Worm (Caenorhabditis elegans) whole organism, midembryonic: ENCODE data around the gene R02D5.7.

Experiments
- cog-1 ChIP-seq: sonication (generic microtip); optimal IDR thresholded peaks from 2 replicates; lab custom pipeline; 2016; ENCODE audit warnings: missing genetic modification characterization, missing compliant biosample characterization
- flt-1 ChIP-seq: fragments of 200-800 bp; sonication (Bioruptor generic); IDR thresholded peaks from 2 replicates; pipeline ENCODE4 v1.3.6; 2022; ENCODE audit warnings: missing genetic modification characterization, missing compliant biosample characterization
- med-1 ChIP-seq: sonication (generic microtip); optimal IDR thresholded peaks from 2 replicates; lab custom pipeline; 2017; ENCODE audit warnings: missing genetic modification characterization, mild to moderate bottlenecking, missing compliant biosample characterization, antibody characterized with exemption, missing genetic modification reagents; ENCODE audit not compliant: insufficient read depth
- ref-1 ChIP-seq: fragments of 200-800 bp; sonication (Bioruptor generic); conservative IDR thresholded peaks from 2 replicates; pipeline ENCODE4 v1.3.6; 2022; ENCODE audit warnings: missing genetic modification reagents, missing genetic modification characterization, missing compliant biosample characterization
- tab-1 ChIP-seq: fragments of 200-800 bp; sonication (Bioruptor generic); IDR thresholded peaks from 2 replicates; pipeline ENCODE4 v1.3.6; 2022; ENCODE audit warnings: missing genetic modification characterization, missing compliant biosample characterization
- ztf-23 ChIP-seq: fragments of 200-800 bp; sonication (Bioruptor generic); IDR thresholded peaks from 2 replicates; pipeline ENCODE4 v1.3.6; 2022; ENCODE audit warnings: missing genetic modification reagents, missing genetic modification characterization, missing compliant biosample characterization
- ztf-29 ChIP-seq: fragments of 200-800 bp; sonication (Bioruptor generic); IDR thresholded peaks from 2 replicates; pipeline ENCODE4 v1.3.6; 2022; ENCODE audit warnings: missing genetic modification reagents, missing genetic modification characterization, missing compliant biosample characterization

ce11 chrV:14433584-14433983, 47.7 kb downstream of the R02D5.7 start:
- no peak for TF ChIP-seq cog-1 (tag; lab: Kevin White, UChicago)
- no peak for TF ChIP-seq ztf-23 (GFP tag; lab: Robert Waterston, UW)
- TF ChIP-seq flt-1: no peak
- no peak for TF ChIP-seq med-1 (GFP tag; lab: Kevin White, UChicago)
- TF ChIP-seq ref-1 (GFP tag; lab: Robert Waterston, UW): no peak
- no peak for TF ChIP-seq ztf-29 (GFP tag; lab: Robert Waterston, UW)
- no peak for TF ChIP-seq tab-1 (GFP tag; lab: Robert Waterston, UW)
